Worm (Caenorhabditis elegans): Measurements from ENCODE around the gene M01B2.12.
"Not testable (repeated sequence)": the region's sequence is repeated elsewhere in the genome, so short reads cannot be mapped to it uniquely, and the experiment has no call there.

The M01B2.12 gene

DNA sequence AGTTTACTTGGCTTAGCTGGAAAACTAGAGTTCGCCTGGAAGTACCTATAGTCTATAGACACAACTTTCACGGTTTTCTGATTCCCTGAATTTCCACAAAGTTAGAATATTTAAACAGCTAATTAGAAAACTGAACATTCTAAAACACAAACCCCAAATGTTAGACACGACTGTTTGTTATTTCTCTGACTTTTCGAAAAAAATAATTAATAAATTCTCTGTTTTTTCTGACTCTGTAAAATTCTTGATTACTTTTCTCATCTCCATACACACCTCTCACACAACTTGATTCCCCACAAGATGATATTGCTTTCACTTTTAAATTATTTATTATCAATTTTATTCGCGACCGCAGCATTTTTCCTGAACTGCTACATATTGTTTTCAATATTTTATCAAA is 10.5 kb downstream of the M01B2.12 start, which contains the start of gene srbc-75:
Gene srbc-75, plus strand, starts transcription at position 301 of the 400 bp plus-strand sequence.
- TF ChIP-seq elt-1 (tag; optimal IDR thresholded peaks at IDR 0.05; ENCODE audit: borderline replicate concordance, insufficient read depth): no peak
- TF ChIP-seq unc-39 (tag; optimal IDR thresholded peaks at IDR 0.05): no peak
- no peak for TF ChIP-seq ceh-39 (tag; optimal IDR thresholded peaks at IDR 0.05)
- TF ChIP-seq ztf-11 (tag; optimal IDR thresholded peaks at IDR 0.05): no peak
- no peak for TF ChIP-seq nhr-2 (tag; optimal IDR thresholded peaks at IDR 0.05)
- no peak for TF ChIP-seq unc-62 (GFP tag; optimal IDR thresholded peaks at IDR 0.05)
- no peak for TF ChIP-seq lin-13 (tag; optimal IDR thresholded peaks at IDR 0.05)
- TF ChIP-seq ceh-43 (GFP tag; optimal IDR thresholded peaks at IDR 0.05): no peak
- TF ChIP-seq nhr-237 (tag; optimal IDR thresholded peaks at IDR 0.05): no peak
- TF ChIP-seq ceh-83 (GFP tag; optimal IDR thresholded peaks at IDR 0.05): no peak
- no peak for TF ChIP-seq nhr-76 (tag; optimal IDR thresholded peaks at IDR 0.05)
- TF ChIP-seq zip-8 (tag; optimal IDR thresholded peaks at IDR 0.05): no peak
- no peak for TF ChIP-seq snpc-4 (tag; optimal IDR thresholded peaks at IDR 0.05)
- no peak for TF ChIP-seq flh-1 (GFP tag; optimal IDR thresholded peaks at IDR 0.05)
- no peak for TF ChIP-seq lin-32 (GFP tag; optimal IDR thresholded peaks at IDR 0.05)
- TF ChIP-seq sem-2 (GFP tag; optimal IDR thresholded peaks at IDR 0.05): no peak
- no peak for TF ChIP-seq tbx-8 (GFP tag; optimal IDR thresholded peaks at IDR 0.05)

ce11 chrV:15252082-15252481 is 11.9 kb downstream of the M01B2.12 start, which contains the start of gene srbc-76:
srbc-76 (plus strand) TSS chrV:15252382.
- no peak for TF ChIP-seq bed-3 (GFP tag; optimal IDR thresholded peaks at IDR 0.05)

ce11 chrV:15250304-15250703 is 13.7 kb downstream of the M01B2.12 start, which contains the start of gene srd-28:
srd-28 (plus strand) TSS chrV:15250604.
- TF ChIP-seq unc-39 (tag; optimal IDR thresholded peaks at IDR 0.05); lin-13 (tag; optimal IDR thresholded peaks at IDR 0.05); drap-1 (GFP tag; optimal IDR thresholded peaks at IDR 0.05): not testable (repeated sequence)

ce11 chrV:15244456-15244855 is 19.6 kb downstream of the M01B2.12 start, which contains the start of gene kin-30:
kin-30 (plus strand) TSS chrV:15244756.
- TF ChIP-seq nhr-12 (tag; optimal IDR thresholded peaks at IDR 0.05) (no peak), ceh-83 (GFP tag; optimal IDR thresholded peaks at IDR 0.05) (no peak), mab-5 (tag; optimal IDR thresholded peaks at IDR 0.05) (no peak), drap-1 (GFP tag; optimal IDR thresholded peaks at IDR 0.05) (no peak), ceh-39 (tag; optimal IDR thresholded peaks at IDR 0.05) (no peak), flh-1 (GFP tag; optimal IDR thresholded peaks at IDR 0.05) (no peak), bed-3 (GFP tag; optimal IDR thresholded peaks at IDR 0.05) (no peak), unc-39 (tag; optimal IDR thresholded peaks at IDR 0.05) (no peak), lin-13 (tag; optimal IDR thresholded peaks at IDR 0.05) (no peak), lin-32 (GFP tag; optimal IDR thresholded peaks at IDR 0.05) (no peak), cnd-1 (tag; optimal IDR thresholded peaks at IDR 0.05) (no peak), nhr-2 (tag; optimal IDR thresholded peaks at IDR 0.05) (no peak), ces-1 (GFP tag; optimal IDR thresholded peaks at IDR 0.05) (no peak), ztf-11 (tag; optimal IDR thresholded peaks at IDR 0.05) (no peak), lsy-2 (tag; optimal IDR thresholded peaks at IDR 0.05) (no peak), M03D4.4 (tag; optimal IDR thresholded peaks at IDR 0.05) (no peak)

ce11 chrV:15241259-15241658 is 22.8 kb downstream of the M01B2.12 start, which contains the start of gene chil-12:
chil-12 (plus strand) TSS chrV:15241559.
- no peak for TF ChIP-seq M03D4.4 (tag; optimal IDR thresholded peaks at IDR 0.05)
- no peak for TF ChIP-seq zip-8 (tag; optimal IDR thresholded peaks at IDR 0.05)
- no peak for TF ChIP-seq ham-2 (GFP tag; optimal IDR thresholded peaks at IDR 0.05)
- TF ChIP-seq ceh-43 (GFP tag; optimal IDR thresholded peaks at IDR 0.05): no peak
- no peak for TF ChIP-seq elt-3 (tag; optimal IDR thresholded peaks at IDR 0.05)
- TF ChIP-seq mls-2 (tag; optimal IDR thresholded peaks at IDR 0.05): no peak
- TF ChIP-seq unc-62 (GFP tag; optimal IDR thresholded peaks at IDR 0.05): no peak
- TF ChIP-seq sem-2 (GFP tag; optimal IDR thresholded peaks at IDR 0.05): no peak

- TF ChIP-seq unc-120 (tag; optimal IDR thresholded peaks at IDR 0.05; ENCODE audit: poor library complexity, severe bottlenecking) (no peak), ces-1 (GFP tag; optimal IDR thresholded peaks at IDR 0.05) (no peak), nhr-2 (tag; optimal IDR thresholded peaks at IDR 0.05) (no peak), mep-1 (tag; optimal IDR thresholded peaks at IDR 0.05) (no peak), ztf-11 (tag; optimal IDR thresholded peaks at IDR 0.05) (no peak), elt-1 (tag; optimal IDR thresholded peaks at IDR 0.05; ENCODE audit: borderline replicate concordance, insufficient read depth) (no peak), snpc-4 (tag; optimal IDR thresholded peaks at IDR 0.05) (no peak), nhr-76 (tag; optimal IDR thresholded peaks at IDR 0.05) (no peak), lin-32 (GFP tag; optimal IDR thresholded peaks at IDR 0.05) (no peak), nhr-12 (tag; optimal IDR thresholded peaks at IDR 0.05) (no peak), lsy-2 (tag; optimal IDR thresholded peaks at IDR 0.05) (no peak), lin-13 (tag; optimal IDR thresholded peaks at IDR 0.05) (no peak), cnd-1 (tag; optimal IDR thresholded peaks at IDR 0.05) (no peak), ham-2 (GFP tag; optimal IDR thresholded peaks at IDR 0.05) (no peak), flh-1 (GFP tag; optimal IDR thresholded peaks at IDR 0.05) (no peak), ceh-43 (GFP tag; optimal IDR thresholded peaks at IDR 0.05) (no peak), nhr-237 (tag; optimal IDR thresholded peaks at IDR 0.05) (no peak), unc-39 (tag; optimal IDR thresholded peaks at IDR 0.05) (no peak)
Observed at ce11 chrV:15240215-15240614, 23.8 kb downstream of the M01B2.12 start, which contains the start of gene srw-11. srw-11 (minus strand) TSS chrV:15240315.

Measured in whole organism, mixed stage, embryonic.